Fruit fly (Drosophila melanogaster) whole organism, wandering third instar larva: ENCODE results near the gene aub.

Experiments
- Abd-B ChIP-seq: fragments of >200 bp; optimal IDR thresholded peaks from 2 replicates; lab custom pipeline; 2017; ENCODE audit warnings: missing biosample characterization, missing genetic modification characterization
- CG9705 ChIP-seq: fragments of 200-800 bp; sonication (Bioruptor generic); optimal IDR thresholded peaks from 2 replicates; lab custom pipeline; 2018; ENCODE audit warnings: missing biosample characterization, mild to moderate bottlenecking, missing genetic modification characterization
- Jra ChIP-seq: sonication (Bioruptor generic); optimal IDR thresholded peaks from 2 replicates; lab custom pipeline; 2016; ENCODE audit warnings: missing biosample characterization, missing genetic modification characterization
- N ChIP-seq: fragments of >200 bp; optimal IDR thresholded peaks from 2 replicates; lab custom pipeline; 2018; ENCODE audit warnings: missing biosample characterization, missing external identifiers, missing genetic modification characterization
- OdsH ChIP-seq: fragments of 200-800 bp; sonication (Bioruptor generic); optimal IDR thresholded peaks from 2 replicates; lab custom pipeline; 2016; ENCODE audit warnings: missing biosample characterization, mild to moderate bottlenecking, missing genetic modification characterization
- br ChIP-seq: fragments of 200-800 bp; sonication (Bioruptor generic); optimal IDR thresholded peaks from 2 replicates; lab custom pipeline; 2016; ENCODE audit warnings: missing biosample characterization, missing genetic modification characterization
- dl ChIP-seq, 2 experiments: fragments of 175-275, 200-275 bp in 1 of 2; fragments of 200-275 bp in 1 of 2; sonication (Bioruptor generic); optimal IDR thresholded peaks; lab custom pipeline; 2018; ENCODE audit warnings: mild to moderate bottlenecking in 2 of 2, missing biosample characterization in 2 of 2, missing genetic modification characterization in 2 of 2, moderate library complexity in 2 of 2; ENCODE audit not compliant: partially characterized antibody in 2 of 2, insufficient read depth in 1 of 2
- dsf ChIP-seq: sonication (Bioruptor generic); optimal IDR thresholded peaks from 2 replicates; lab custom pipeline; 2016; ENCODE audit warnings: missing biosample characterization, missing genetic modification characterization, borderline replicate concordance
- lola ChIP-seq: fragments of >200 bp; optimal IDR thresholded peaks from 2 replicates; lab custom pipeline; 2017; ENCODE audit warnings: missing biosample characterization, missing genetic modification characterization
- pan ChIP-seq: fragments of >200 bp; optimal IDR thresholded peaks from 2 replicates; lab custom pipeline; 2017
- usp ChIP-seq: fragments of >200 bp; optimal IDR thresholded peaks from 2 replicates; lab custom pipeline; 2017; ENCODE audit warnings: missing biosample characterization, missing genetic modification characterization

DNA sequence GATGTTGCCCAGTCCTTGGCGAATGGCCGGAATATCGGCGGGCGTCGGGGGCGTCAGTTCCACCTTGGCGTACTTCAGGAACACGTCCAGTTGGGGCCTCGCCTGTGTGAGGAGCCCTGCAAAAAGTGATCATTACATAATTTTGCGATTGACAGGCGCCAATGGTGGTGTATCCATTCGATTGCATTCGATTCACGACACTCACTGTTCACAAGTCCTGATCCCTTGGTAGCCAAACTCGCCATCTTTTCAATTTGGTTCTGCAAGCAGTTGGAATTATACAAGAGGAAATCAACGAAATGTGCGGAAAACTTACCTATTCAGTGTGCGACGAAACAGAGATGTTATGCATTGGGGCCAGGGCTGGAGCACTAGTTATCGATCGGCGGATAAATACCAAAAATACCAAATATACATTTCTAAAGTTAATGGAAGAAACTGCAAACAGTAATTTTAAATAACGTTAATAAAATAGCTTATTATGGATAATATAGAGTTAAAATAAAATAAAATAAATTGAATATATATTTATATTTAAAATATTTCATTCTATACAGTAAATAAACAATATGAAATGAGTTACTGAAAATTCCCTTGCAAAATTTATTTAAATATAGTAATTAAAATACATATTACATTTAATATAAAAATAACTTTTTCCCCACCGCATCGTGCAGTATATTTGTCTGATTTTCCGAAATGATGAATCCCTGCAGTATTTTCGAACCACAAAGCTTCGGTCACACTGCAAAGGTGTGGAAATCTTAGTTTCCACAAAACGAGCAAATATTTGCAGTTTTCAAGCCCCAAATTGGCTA, 25.0 kb downstream of the aub start, which contains the start of the genes ATPsynG and SCAR:
- no peak for TF ChIP-seq usp (GFP tag; lab: Kevin White, UChicago)
- no peak for TF ChIP-seq dsf
- no peak for TF ChIP-seq OdsH (GFP tag; lab: Kevin White, UChicago)
- TF ChIP-seq Jra, result no peak
- no peak for TF ChIP-seq N (GFP tag; lab: Kevin White, UChicago)
- TF ChIP-seq pan (lab: Kevin White, UChicago), result no peak
- TF ChIP-seq CG9705 (GFP tag; lab: Kevin White, UChicago), result no peak
- TF ChIP-seq Abd-B (GFP tag; lab: Kevin White, UChicago), result no peak
- no peak for TF ChIP-seq dl (GFP tag; optimal IDR thresholded peaks at IDR 0.05; lab: Kevin White, UChicago; ENCODE audit: insufficient read depth in 1 of 2, partially characterized antibody in 2 of 2)
- TF ChIP-seq br (GFP tag; lab: Kevin White, UChicago), result no peak
- no peak for TF ChIP-seq lola (GFP tag; lab: Kevin White, UChicago)
